Fruit fly (Drosophila melanogaster) whole organism, pupa: Measurements from ENCODE around the gene CNPYb.

ENCODE experiments used
- CG10348 ChIP-seq: fragments of 200-800 bp; sonication (Bioruptor generic); IDR thresholded peaks from 2 replicates; pipeline ENCODE4 v1.3.6; 2022; ENCODE audit warnings: missing biosample characterization, missing genetic modification characterization
- CG12605 ChIP-seq: fragments of 200-800 bp; sonication (Bioruptor generic); IDR thresholded peaks from 2 replicates; pipeline ENCODE4 v1.3.6; 2022; ENCODE audit warnings: missing biosample characterization, missing genetic modification characterization
- CG13204 ChIP-seq: fragments of 200-800 bp; sonication (Bioruptor generic); optimal IDR thresholded peaks from 2 replicates; lab custom pipeline; 2018; ENCODE audit warnings: missing biosample characterization, mild to moderate bottlenecking, missing genetic modification characterization, moderate library complexity
- CG14655 ChIP-seq: fragments of 200-800 bp; sonication (Bioruptor generic); optimal IDR thresholded peaks from 3 replicates; lab custom pipeline; 2017; ENCODE audit warnings: mild to moderate bottlenecking, missing biosample characterization, missing genetic modification reagents, missing genetic modification characterization
- CG15710 ChIP-seq: fragments of 200-800 bp; sonication (Bioruptor generic); optimal IDR thresholded peaks from 2 replicates; lab custom pipeline; 2018; ENCODE audit warnings: missing biosample characterization, mild to moderate bottlenecking, missing genetic modification characterization, moderate library complexity
- CG17806 ChIP-seq: fragments of 200-800 bp; sonication (Bioruptor generic); optimal IDR thresholded peaks from 2 replicates; lab custom pipeline; 2018; ENCODE audit warnings: missing biosample characterization, mild to moderate bottlenecking, missing genetic modification characterization, moderate library complexity
- CG32121 ChIP-seq: fragments of 200-800 bp; sonication (Bioruptor generic); IDR thresholded peaks from 2 replicates; pipeline ENCODE4 v1.3.6; 2022; ENCODE audit warnings: missing biosample characterization, missing genetic modification characterization
- CG34367 ChIP-seq: fragments of 200-800 bp; sonication (Bioruptor generic); optimal IDR thresholded peaks from 2 replicates; lab custom pipeline; 2018; ENCODE audit warnings: missing biosample characterization, mild to moderate bottlenecking, missing genetic modification characterization
- CG4496 ChIP-seq: fragments of 200-800 bp; sonication (Bioruptor generic); IDR thresholded peaks from 3 replicates; pipeline ENCODE4 v1.3.6; 2022; ENCODE audit warnings: missing biosample characterization, missing genetic modification characterization
- CG8159 ChIP-seq: fragments of 200-800 bp; sonication (Bioruptor generic); optimal IDR thresholded peaks from 3 replicates; lab custom pipeline; 2018; ENCODE audit warnings: missing biosample characterization, mild to moderate bottlenecking, missing genetic modification characterization, moderate library complexity
- CG8301 ChIP-seq: fragments of 200-800 bp; sonication (Bioruptor generic); optimal IDR thresholded peaks from 2 replicates; lab custom pipeline; 2018; ENCODE audit warnings: missing biosample characterization, mild to moderate bottlenecking, missing genetic modification characterization
- CG9948 ChIP-seq: fragments of 200-800 bp; sonication (Bioruptor generic); optimal IDR thresholded peaks from 2 replicates; lab custom pipeline; 2018; ENCODE audit warnings: missing biosample characterization, mild to moderate bottlenecking, missing genetic modification characterization, moderate library complexity
- D1 ChIP-seq: fragments of 200-800 bp; sonication (Bioruptor generic); optimal IDR thresholded peaks from 2 replicates; lab custom pipeline; 2018; ENCODE audit warnings: missing biosample characterization, mild to moderate bottlenecking, missing genetic modification characterization, moderate library complexity
- EcR ChIP-seq: fragments of 200-800 bp; sonication (Bioruptor generic); optimal IDR thresholded peaks from 3 replicates; lab custom pipeline; 2019; ENCODE audit warnings: missing biosample characterization, missing genetic modification characterization, mild to moderate bottlenecking, moderate library complexity, missing genetic modification reagents
- Ets98B ChIP-seq: fragments of 200-800 bp; sonication (Bioruptor generic); IDR thresholded peaks from 2 replicates; pipeline ENCODE4 v1.3.6; 2022; ENCODE audit warnings: missing biosample characterization, missing genetic modification characterization
- Pif1A ChIP-seq: fragments of 200-800 bp; sonication (Bioruptor generic); optimal IDR thresholded peaks from 3 replicates; lab custom pipeline; 2016; ENCODE audit warnings: missing biosample characterization, missing genetic modification characterization
- Pif1B ChIP-seq: fragments of 200-800 bp; sonication (Bioruptor generic); optimal IDR thresholded peaks from 3 replicates; lab custom pipeline; 2016; ENCODE audit warnings: missing biosample characterization, missing genetic modification characterization
- Snoo ChIP-seq: fragments of 200-800 bp; sonication (Bioruptor generic); optimal IDR thresholded peaks from 3 replicates; lab custom pipeline; 2017; ENCODE audit warnings: missing biosample characterization, mild to moderate bottlenecking, missing genetic modification characterization, inconsistent platforms
- fd96Ca ChIP-seq: fragments of 200-800 bp; sonication (Bioruptor generic); IDR thresholded peaks from 3 replicates; pipeline ENCODE4 v1.3.6; 2022; ENCODE audit warnings: missing biosample characterization, missing genetic modification characterization
- gl ChIP-seq: fragments of 200-800 bp; sonication (Bioruptor generic); optimal IDR thresholded peaks from 2 replicates; lab custom pipeline; 2018; ENCODE audit warnings: missing biosample characterization, mild to moderate bottlenecking, missing genetic modification characterization
- rn ChIP-seq: fragments of 200-800 bp; sonication (Bioruptor generic); IDR thresholded peaks from 2 replicates; pipeline ENCODE4 v1.3.6; 2022; ENCODE audit warnings: missing biosample characterization, missing genetic modification characterization

CNPYb gene

dm6 chr3L:19078444-19078843 is 17.6 kb downstream of the CNPYb start:
- TF ChIP-seq CG15710 (tag; lab: Kevin White, UChicago) (peak; percentile 1), Ets98B (GFP tag; lab: Robert Waterston, UW) (peak; percentile 36), gl (no peak), CG8301 (tag; lab: Kevin White, UChicago) (peak; percentile 61), CG10348 (GFP tag; lab: Robert Waterston, UW) (no peak), CG14655 (GFP tag; lab: Kevin White, UChicago) (peak; percentile 66), rn (GFP tag; lab: Robert Waterston, UW) (no peak), CG17806 (tag; lab: Kevin White, UChicago) (peak; percentile 31), CG34367 (tag; lab: Kevin White, UChicago) (peak; percentile 18), CG12605 (GFP tag; lab: Robert Waterston, UW) (peak; percentile 31), Snoo (tag; lab: Kevin White, UChicago) (no peak), CG9948 (peak; percentile 37), fd96Ca (no peak), Pif1B (GFP tag; lab: Kevin White, UChicago) (no peak), CG8159 (tag; lab: Kevin White, UChicago) (peak; percentile 32), CG4496 (peak; percentile 69), D1 (no peak), CG32121 (GFP tag; lab: Robert Waterston, UW) (peak; percentile 46), Pif1A (no peak)

dm6 chr3L:19075976-19076375 is 20.0 kb downstream of the CNPYb start:
- no peak for TF ChIP-seq CG13204 (GFP tag; lab: Kevin White, UChicago)
- TF ChIP-seq CG14655 (GFP tag; lab: Kevin White, UChicago): peak; percentile 12

dm6 chr3L:19074673-19075402 is 21.2 kb downstream of the CNPYb start:
- TF ChIP-seq CG17806 (tag; lab: Kevin White, UChicago) (no peak), CG8301 (tag; lab: Kevin White, UChicago) (no peak), Pif1A (no peak), Snoo (tag; lab: Kevin White, UChicago) (no peak), CG9948 (no peak), CG34367 (tag; lab: Kevin White, UChicago) (no peak), fd96Ca (no peak), CG14655 (GFP tag; lab: Kevin White, UChicago) (no peak), CG13204 (GFP tag; lab: Kevin White, UChicago) (no peak), CG12605 (GFP tag; lab: Robert Waterston, UW) (no peak; the same call in 1 of the 2 replicates), rn (GFP tag; lab: Robert Waterston, UW) (no peak), gl (no peak), Pif1B (GFP tag; lab: Kevin White, UChicago) (no peak), CG32121 (GFP tag; lab: Robert Waterston, UW) (peak; percentile 23; the same call in 1 of the 2 replicates), EcR (peak; percentile 0), CG10348 (GFP tag; lab: Robert Waterston, UW) (no peak), CG4496 (peak; percentile 30; the same call in 1 of the 3 replicates), Ets98B (GFP tag; lab: Robert Waterston, UW) (no peak)

dm6 chr3L:19073909-19074239 is 22.1 kb downstream of the CNPYb start:
- no peak for TF ChIP-seq rn (GFP tag; lab: Robert Waterston, UW)
- no peak for TF ChIP-seq CG32121 (GFP tag; lab: Robert Waterston, UW)
- TF ChIP-seq CG34367 (tag; lab: Kevin White, UChicago): no peak
- TF ChIP-seq Pif1B (GFP tag; lab: Kevin White, UChicago): no peak
- no peak for TF ChIP-seq CG8301 (tag; lab: Kevin White, UChicago)
- no peak for TF ChIP-seq gl
- no peak for TF ChIP-seq D1
- no peak for TF ChIP-seq CG10348 (GFP tag; lab: Robert Waterston, UW)
- TF ChIP-seq CG17806 (tag; lab: Kevin White, UChicago): no peak
- TF ChIP-seq CG9948: no peak
- no peak for TF ChIP-seq Pif1A
- TF ChIP-seq CG12605 (GFP tag; lab: Robert Waterston, UW): no peak
- no peak for TF ChIP-seq Snoo (tag; lab: Kevin White, UChicago)

- TF ChIP-seq Ets98B (GFP tag; lab: Robert Waterston, UW) (peak; percentile 38; the same call in 1 of the 2 replicates), EcR (peak; percentile 86), CG4496 (0 out of 3 replicates have a peak, but pooled peaks have one; percentile 31), CG9948 (no peak), CG12605 (GFP tag; lab: Robert Waterston, UW) (0 out of 2 replicates have a peak, but pooled peaks have one; percentile 14)
Measured at dm6 chr3L:19073029-19073908, 22.7 kb downstream of the CNPYb start.

- TF ChIP-seq fd96Ca (peak; percentile 51; the same call in 1 of the 3 replicates), Ets98B (GFP tag; lab: Robert Waterston, UW) (peak; percentile 66; the same call in 1 of the 2 replicates), CG14655 (GFP tag; lab: Kevin White, UChicago) (peak; percentile 78), CG34367 (tag; lab: Kevin White, UChicago) (peak; percentile 77), CG13204 (GFP tag; lab: Kevin White, UChicago) (peak; percentile 80), CG17806 (tag; lab: Kevin White, UChicago) (peak; percentile 57), Pif1B (GFP tag; lab: Kevin White, UChicago) (peak; percentile 81), Snoo (tag; lab: Kevin White, UChicago) (peak; percentile 44), D1 (peak; percentile 9), CG9948 (no peak), CG8301 (tag; lab: Kevin White, UChicago) (peak; percentile 75), CG32121 (GFP tag; lab: Robert Waterston, UW) (peak; percentile 68), CG12605 (GFP tag; lab: Robert Waterston, UW) (peak; percentile 86), gl (peak; percentile 47), rn (GFP tag; lab: Robert Waterston, UW) (no peak), Pif1A (peak; percentile 83), CG15710 (tag; lab: Kevin White, UChicago) (peak; percentile 72), EcR (peak; percentile 53), CG10348 (GFP tag; lab: Robert Waterston, UW) (no peak), CG8159 (tag; lab: Kevin White, UChicago) (peak; percentile 84), CG4496 (peak; percentile 80)
Measured at dm6 chr3L:19072177-19072603, 23.8 kb downstream of the CNPYb start.
